Worm (Caenorhabditis elegans) whole organism, young adult: ENCODE measurements around the gene ceh-22.

Experiments
- F10E7.11 ChIP-seq: sonication (generic microtip); optimal IDR thresholded peaks from 2 replicates; lab custom pipeline; 2017; ENCODE audit warnings: mild to moderate bottlenecking, missing genetic modification characterization, moderate library complexity, missing compliant biosample characterization
- K11D2.4 ChIP-seq: fragments of 200-800 bp; sonication (Bioruptor generic); IDR thresholded peaks from 2 replicates; pipeline ENCODE4 v1.3.6; 2022; ENCODE audit warnings: missing genetic modification reagents, missing genetic modification characterization, missing compliant biosample characterization
- K12H6.12 ChIP-seq: fragments of 200-800 bp; sonication (Bioruptor generic); optimal IDR thresholded peaks from 2 replicates; lab custom pipeline; 2018; ENCODE audit warnings: mild to moderate bottlenecking, missing genetic modification characterization, missing compliant biosample characterization
- T26A5.8 ChIP-seq: sonication (generic microtip); optimal IDR thresholded peaks from 2 replicates; lab custom pipeline; 2016; ENCODE audit warnings: missing genetic modification characterization, missing compliant biosample characterization
- Y56A3A.18 ChIP-seq: fragments of 200-800 bp; sonication (Bioruptor generic); IDR thresholded peaks from 2 replicates; pipeline ENCODE4 v1.3.6; 2022; ENCODE audit warnings: missing genetic modification reagents, missing genetic modification characterization, missing compliant biosample characterization
- Y95B8A.8 ChIP-seq: fragments of 200-800 bp; sonication (Bioruptor generic); IDR thresholded peaks from 2 replicates; pipeline ENCODE4 v1.3.6; 2022; ENCODE audit warnings: missing genetic modification reagents, missing genetic modification characterization, missing compliant biosample characterization
- akir-1 ChIP-seq: fragments of 200-800 bp; sonication (Bioruptor generic); optimal IDR thresholded peaks from 2 replicates; lab custom pipeline; 2018; ENCODE audit warnings: mild to moderate bottlenecking, missing genetic modification characterization, moderate library complexity, missing compliant biosample characterization
- attf-3 ChIP-seq: fragments of 200-800 bp; sonication (Bioruptor generic); conservative IDR thresholded peaks from 2 replicates; pipeline ENCODE4 v1.3.6; 2022; ENCODE audit warnings: missing genetic modification reagents, missing genetic modification characterization, missing compliant biosample characterization
- attf-5 ChIP-seq: fragments of 200-800 bp; sonication (Bioruptor generic); optimal IDR thresholded peaks from 2 replicates; lab custom pipeline; 2018; ENCODE audit warnings: mild to moderate bottlenecking, missing genetic modification characterization, missing compliant biosample characterization
- attf-6 ChIP-seq: fragments of 200-800 bp; sonication (Bioruptor generic); IDR thresholded peaks from 2 replicates; pipeline ENCODE4 v1.3.6; 2022; ENCODE audit warnings: missing genetic modification reagents, missing genetic modification characterization, missing compliant biosample characterization
- cebp-1 ChIP-seq, 2 experiments: fragments of 200-800 bp in 1 of 2; sonication (Bioruptor generic) in 1 of 2; sonication (generic microtip) in 1 of 2; IDR thresholded peaks in 1 of 2; optimal IDR thresholded peaks in 1 of 2; 2 replicates each; pipeline versions ENCODE4 v1.3.6 to Lab custom; 2017 to 2022; ENCODE audit warnings: missing compliant biosample characterization in 2 of 2, missing genetic modification characterization in 2 of 2, mild to moderate bottlenecking in 1 of 2, missing genetic modification reagents in 1 of 2, moderate library complexity in 1 of 2
- ceh-100 ChIP-seq: fragments of 200-800 bp; sonication (Bioruptor generic); IDR thresholded peaks from 2 replicates; pipeline ENCODE4 v1.3.6; 2022; ENCODE audit warnings: missing genetic modification reagents, missing genetic modification characterization, missing compliant biosample characterization
- ceh-27 ChIP-seq: fragments of 200-800 bp; sonication (Bioruptor generic); optimal IDR thresholded peaks from 2 replicates; lab custom pipeline; 2018; ENCODE audit warnings: mild to moderate bottlenecking, missing genetic modification characterization, moderate library complexity, missing compliant biosample characterization
- ceh-58 ChIP-seq: fragments of 200-800 bp; sonication (Bioruptor generic); IDR thresholded peaks from 2 replicates; pipeline ENCODE4 v1.3.6; 2022; ENCODE audit warnings: missing genetic modification characterization, missing compliant biosample characterization
- ceh-91 ChIP-seq: fragments of 200-800 bp; sonication (Bioruptor generic); IDR thresholded peaks from 2 replicates; pipeline ENCODE4 v1.3.6; 2022; ENCODE audit warnings: missing genetic modification reagents, missing genetic modification characterization, missing compliant biosample characterization
- die-1 ChIP-seq: sonication (generic microtip); optimal IDR thresholded peaks from 2 replicates; lab custom pipeline; 2016; ENCODE audit warnings: missing genotype, mild to moderate bottlenecking, missing genetic modification characterization, missing compliant biosample characterization
- egl-44 ChIP-seq: fragments of 200-800 bp; sonication (Bioruptor generic); IDR thresholded peaks from 2 replicates; pipeline ENCODE4 v1.3.6; 2022; ENCODE audit warnings: missing genetic modification reagents, missing genetic modification characterization, missing compliant biosample characterization
- ekl-4 ChIP-seq: fragments of 200-800 bp; sonication (Bioruptor generic); IDR thresholded peaks from 2 replicates; pipeline ENCODE4 v1.3.6; 2022; ENCODE audit warnings: missing genetic modification reagents, missing genetic modification characterization, missing compliant biosample characterization
- hlh-12 ChIP-seq: sonication (generic microtip); optimal IDR thresholded peaks from 2 replicates; lab custom pipeline; 2016; ENCODE audit warnings: missing genetic modification characterization, missing compliant biosample characterization
- hmg-1.2 ChIP-seq: fragments of 200-800 bp; sonication (Bioruptor generic); IDR thresholded peaks from 2 replicates; pipeline ENCODE4 v1.3.6; 2022; ENCODE audit warnings: missing genetic modification reagents, missing genetic modification characterization, missing compliant biosample characterization
- let-526 ChIP-seq: fragments of 200-800 bp; sonication (Bioruptor generic); IDR thresholded peaks from 2 replicates; pipeline ENCODE4 v1.3.6; 2022; ENCODE audit warnings: missing genetic modification reagents, missing genetic modification characterization, missing compliant biosample characterization
- lin-40 ChIP-seq: sonication (generic microtip); optimal IDR thresholded peaks from 2 replicates; lab custom pipeline; 2016; ENCODE audit warnings: missing genetic modification characterization, mild to moderate bottlenecking, missing compliant biosample characterization, missing genotype, missing genetic modification reagents
- lir-1 ChIP-seq: fragments of 200-800 bp; sonication (Bioruptor generic); conservative IDR thresholded peaks from 2 replicates; pipeline ENCODE4 v1.3.6; 2022; ENCODE audit warnings: missing genetic modification reagents, missing genetic modification characterization, missing compliant biosample characterization
- madf-3 ChIP-seq: fragments of 200-800 bp; sonication (Bioruptor generic); IDR thresholded peaks from 2 replicates; pipeline ENCODE4 v1.3.6; 2022; ENCODE audit warnings: missing genetic modification reagents, missing genetic modification characterization, missing compliant biosample characterization
- madf-8 ChIP-seq: fragments of 200-800 bp; sonication (Bioruptor generic); conservative IDR thresholded peaks from 2 replicates; pipeline ENCODE4 v1.3.6; 2022; ENCODE audit warnings: missing genetic modification reagents, missing genetic modification characterization, missing compliant biosample characterization
- mxl-1 ChIP-seq: sonication (generic microtip); optimal IDR thresholded peaks from 2 replicates; lab custom pipeline; 2016; ENCODE audit warnings: missing genetic modification characterization, missing compliant biosample characterization
- nhr-120 ChIP-seq: fragments of 200-800 bp; sonication (Bioruptor generic); IDR thresholded peaks from 2 replicates; pipeline ENCODE4 v1.3.6; 2022; ENCODE audit warnings: missing genetic modification characterization, missing compliant biosample characterization
- nhr-179 ChIP-seq: sonication (generic microtip); optimal IDR thresholded peaks from 2 replicates; lab custom pipeline; 2016; ENCODE audit warnings: mild to moderate bottlenecking, missing genetic modification characterization, missing compliant biosample characterization
- nhr-80 ChIP-seq: sonication (generic microtip); optimal IDR thresholded peaks from 2 replicates; lab custom pipeline; 2016; ENCODE audit warnings: missing genetic modification characterization, missing compliant biosample characterization
- pbrm-1 ChIP-seq: fragments of 200-800 bp; sonication (Bioruptor generic); IDR thresholded peaks from 2 replicates; pipeline ENCODE4 v1.3.6; 2022; ENCODE audit warnings: missing genetic modification reagents, missing genetic modification characterization, missing compliant biosample characterization
- pha-4 ChIP-seq: fragments of 150-350 bp; sonication (generic microtip); optimal IDR thresholded peaks from 2 replicates; lab custom pipeline; 2014; ENCODE audit warnings: missing biosample characterization, missing genetic modification reagents, missing genetic modification characterization
- rcor-1 ChIP-seq: fragments of 200-800 bp; sonication (Bioruptor generic); IDR thresholded peaks from 2 replicates; pipeline ENCODE4 v1.3.6; 2022; ENCODE audit warnings: missing genetic modification reagents, missing genetic modification characterization, missing compliant biosample characterization
- sdz-38 ChIP-seq: sonication (generic microtip); optimal IDR thresholded peaks from 2 replicates; lab custom pipeline; 2016; ENCODE audit warnings: missing genotype, missing genetic modification characterization, missing compliant biosample characterization
- snpc-1.1 ChIP-seq: sonication (generic microtip); optimal IDR thresholded peaks from 2 replicates; lab custom pipeline; 2017; ENCODE audit warnings: missing genetic modification characterization, mild to moderate bottlenecking, missing compliant biosample characterization, antibody characterized with exemption, moderate library complexity, missing genotype, missing genetic modification reagents; ENCODE audit not compliant: insufficient read depth
- snpc-1.3 ChIP-seq: sonication (generic microtip); optimal IDR thresholded peaks from 2 replicates; lab custom pipeline; 2017; ENCODE audit warnings: missing genetic modification characterization, mild to moderate bottlenecking, missing compliant biosample characterization, antibody characterized with exemption, moderate library complexity, missing genotype, missing genetic modification reagents; ENCODE audit not compliant: insufficient read depth
- snpc-4 ChIP-seq, 5 experiments: fragments of 150-350 bp in 1 of 5; sonication (generic microtip) in 4 of 5; optimal IDR thresholded peaks; 2 replicates each; lab custom pipeline; 2014 to 2018; ENCODE audit warnings: missing genetic modification characterization in 5 of 5, missing biosample characterization in 3 of 5, antibody characterized with exemption in 2 of 5, mild to moderate bottlenecking in 2 of 5, missing compliant biosample characterization in 2 of 5, missing genotype in 2 of 5, moderate library complexity in 2 of 5, missing genetic modification reagents in 1 of 5
- unc-62 ChIP-seq: fragments of 150-350 bp; optimal IDR thresholded peaks from 2 replicates; lab custom pipeline; 2014; ENCODE audit warnings: missing biosample characterization, missing genetic modification reagents, missing genetic modification characterization
- xnd-1 ChIP-seq: sonication (generic microtip); optimal IDR thresholded peaks from 2 replicates; lab custom pipeline; 2016; ENCODE audit warnings: missing genotype, missing genetic modification reagents, missing genetic modification characterization, missing compliant biosample characterization
- ztf-22 ChIP-seq: fragments of 200-800 bp; sonication (Bioruptor generic); optimal IDR thresholded peaks from 2 replicates; lab custom pipeline; 2018; ENCODE audit warnings: mild to moderate bottlenecking, missing genetic modification characterization, moderate library complexity, missing compliant biosample characterization
- ztf-25 ChIP-seq: fragments of 200-800 bp; sonication (Bioruptor generic); IDR thresholded peaks from 2 replicates; pipeline ENCODE4 v1.3.6; 2022; ENCODE audit warnings: missing genetic modification reagents, missing genetic modification characterization, missing compliant biosample characterization

ceh-22 gene

ce11 chrV:10719019-10719832, 47.5 kb downstream of the ceh-22 start (continued):
- peak; percentile 39 for TF ChIP-seq K12H6.12 (tag; lab: Kevin White, UChicago)
- TF ChIP-seq, all 124 proteins: peak for 5

- no peak for TF ChIP-seq F10E7.11 (tag; lab: Kevin White, UChicago)
- no peak for TF ChIP-seq snpc-1.1
- TF ChIP-seq lin-40 (tag; lab: Kevin White, UChicago): peak; percentile 24
- TF ChIP-seq madf-8 (GFP tag; lab: Robert Waterston, UW): no peak
- peak; percentile 44 for TF ChIP-seq ceh-27
- TF ChIP-seq ceh-100: no peak
- peak; percentile 49 for TF ChIP-seq attf-5 (GFP tag; lab: Kevin White, UChicago)
- peak; percentile 47; the same call in 1 of the 2 replicates for TF ChIP-seq hmg-1.2 (GFP tag; lab: Robert Waterston, UW)
- TF ChIP-seq K11D2.4 (GFP tag; lab: Robert Waterston, UW): 0 out of 2 replicates have a peak, but pooled peaks have one; percentile 51
- no peak for TF ChIP-seq ztf-25 (GFP tag; lab: Robert Waterston, UW)
- TF ChIP-seq Y95B8A.8 (GFP tag; lab: Robert Waterston, UW): 0 out of 2 replicates have a peak, but pooled peaks have one; percentile 7
- no peak for TF ChIP-seq pha-4
- peak; percentile 74 for TF ChIP-seq nhr-80 (tag; lab: Kevin White, UChicago)
- peak; percentile 48; the same call in 1 of the 2 replicates for TF ChIP-seq ekl-4 (GFP tag; lab: Robert Waterston, UW)
- TF ChIP-seq pbrm-1 (GFP tag; lab: Robert Waterston, UW): 0 out of 2 replicates have a peak, but pooled peaks have one; percentile 30
- no peak for TF ChIP-seq snpc-1.3 (tag; lab: Kevin White, UChicago)
- TF ChIP-seq rcor-1 (GFP tag; lab: Robert Waterston, UW): 0 out of 2 replicates have a peak, but pooled peaks have one; percentile 3
- TF ChIP-seq cebp-1 (GFP tag; IDR thresholded peaks at IDR 0.05; lab: Robert Waterston, UW): no peak
- TF ChIP-seq cebp-1 (tag; optimal IDR thresholded peaks at IDR 0.05; lab: Kevin White, UChicago): peak; percentile 82
- no peak for TF ChIP-seq hlh-12 (tag; lab: Kevin White, UChicago)
- TF ChIP-seq sdz-38: no peak
- TF ChIP-seq xnd-1 (tag; lab: Kevin White, UChicago): no peak
- TF ChIP-seq unc-62 (GFP tag; lab: Kevin White, UChicago): peak; percentile 40
- peak; percentile 73 for TF ChIP-seq lir-1 (GFP tag; lab: Robert Waterston, UW)
- TF ChIP-seq snpc-4 (GFP tag; optimal IDR thresholded peaks at IDR 0.05; lab: Kevin White, UChicago): no peak
- peak in 2 of 4 experiments; percentile 9 to 18 for TF ChIP-seq snpc-4 (tag; optimal IDR thresholded peaks at IDR 0.05; lab: Kevin White, UChicago)
- TF ChIP-seq akir-1 (GFP tag; lab: Kevin White, UChicago): peak; percentile 8
These were observed 48.1 kb downstream of the ceh-22 start for ce11 chrV:10719833-10720170.

ce11 chrV:10720303-10720847, 48.7 kb downstream of the ceh-22 start:
- no peak for TF ChIP-seq nhr-179 (tag; lab: Kevin White, UChicago)
- TF ChIP-seq let-526 (GFP tag; lab: Robert Waterston, UW): no peak
- TF ChIP-seq unc-62 (GFP tag; lab: Kevin White, UChicago): no peak
- TF ChIP-seq ztf-22 (GFP tag; lab: Kevin White, UChicago): no peak
- no peak for TF ChIP-seq attf-3 (GFP tag; lab: Robert Waterston, UW)
- TF ChIP-seq xnd-1 (tag; lab: Kevin White, UChicago): no peak
- TF ChIP-seq Y56A3A.18 (GFP tag; lab: Robert Waterston, UW): no peak
- no peak for TF ChIP-seq nhr-120
- TF ChIP-seq ceh-91: no peak
- no peak for TF ChIP-seq ceh-58 (GFP tag; lab: Robert Waterston, UW)
- no peak for TF ChIP-seq die-1 (tag; lab: Kevin White, UChicago)
- no peak for TF ChIP-seq attf-6 (GFP tag; lab: Robert Waterston, UW)
- no peak for TF ChIP-seq ztf-25 (GFP tag; lab: Robert Waterston, UW)
- TF ChIP-seq ceh-100: no peak
- TF ChIP-seq hmg-1.2 (GFP tag; lab: Robert Waterston, UW): no peak
- TF ChIP-seq egl-44 (GFP tag; lab: Robert Waterston, UW): no peak
- no peak for TF ChIP-seq F10E7.11 (tag; lab: Kevin White, UChicago)
- TF ChIP-seq mxl-1 (tag; lab: Kevin White, UChicago): no peak
- TF ChIP-seq T26A5.8 (tag; lab: Kevin White, UChicago): no peak
- no peak for TF ChIP-seq madf-3 (GFP tag; lab: Robert Waterston, UW)
